Fruit fly (Drosophila melanogaster): Measurements from ENCODE around the gene ATPsynbetaL.
A peak's percentile ranks its signal among the peaks of the same experiment; 100 is the strongest.

ATPsynbetaL gene

dm6 chr3L:16113607-16114337 lies 16.1 kb downstream of the ATPsynbetaL start:
- peak; percentile 61; the same call in 1 of the 3 replicates for TF ChIP-seq Mrtf (GFP tag; IDR thresholded peaks at IDR 0.05)
- no peak for TF ChIP-seq jing (GFP tag; optimal IDR thresholded peaks at IDR 0.05)
- 0 out of 2 replicates have a peak, but pooled peaks have one; percentile 54 for TF ChIP-seq CG14667 (GFP tag; IDR thresholded peaks at IDR 0.05)
- TF ChIP-seq bigmax (GFP tag; optimal IDR thresholded peaks at IDR 0.05): peak; percentile 50
- TF ChIP-seq Hr51 (GFP tag; optimal IDR thresholded peaks at IDR 0.05): peak in 1 of 2 experiments; percentile 76
- TF ChIP-seq CG9797 (GFP tag; optimal IDR thresholded peaks at IDR 0.05): no peak
- TF ChIP-seq ato (GFP tag; IDR thresholded peaks at IDR 0.05; ENCODE audit: partially characterized antibody): peak; percentile 50; the same call in 1 of the 2 replicates
- peak; percentile 46 for TF ChIP-seq Dref (GFP tag; IDR thresholded peaks at IDR 0.05)
- peak; percentile 83 for TF ChIP-seq zfh1 (GFP tag; IDR thresholded peaks at IDR 0.05)
- peak; percentile 81 for TF ChIP-seq CG16863 (GFP tag; optimal IDR thresholded peaks at IDR 0.05)
- no peak for TF ChIP-seq MTF-1 (GFP tag; optimal IDR thresholded peaks at IDR 0.05; ENCODE audit: borderline replicate concordance)
- peak; percentile 77 for TF ChIP-seq amos (GFP tag; IDR thresholded peaks at IDR 0.05; ENCODE audit: partially characterized antibody)
- peak; percentile 78 for TF ChIP-seq Dek (tag; optimal IDR thresholded peaks at IDR 0.05)
- TF ChIP-seq disco-r (GFP tag; optimal IDR thresholded peaks at IDR 0.05): peak; percentile 69
- TF ChIP-seq Jarid2 (GFP tag; optimal IDR thresholded peaks at IDR 0.05): no peak
- TF ChIP-seq CG8281 (tag; optimal IDR thresholded peaks at IDR 0.05): no peak
- peak; percentile 43; the same call in 1 of the 2 replicates for TF ChIP-seq CG10321 (GFP tag; IDR thresholded peaks at IDR 0.05)
- TF ChIP-seq CG15601 (tag; optimal IDR thresholded peaks at IDR 0.05): peak; percentile 70
- 0 out of 2 replicates have a peak, but pooled peaks have one; percentile 65 for TF ChIP-seq CG11085 (GFP tag; IDR thresholded peaks at IDR 0.05)
- no peak for TF ChIP-seq hb (GFP tag; IDR thresholded peaks at IDR 0.05; ENCODE audit: partially characterized antibody)
- TF ChIP-seq gem (tag; optimal IDR thresholded peaks at IDR 0.05): no peak
- TF ChIP-seq dati (GFP tag; IDR thresholded peaks at IDR 0.05): peak; percentile 30; the same call in 1 of the 2 replicates
- TF ChIP-seq CG9437 (GFP tag; optimal IDR thresholded peaks at IDR 0.05): peak; percentile 63
- peak; percentile 82; the same call in 1 of the 2 replicates for TF ChIP-seq lmd (GFP tag; IDR thresholded peaks at IDR 0.05)
- TF ChIP-seq chinmo (GFP tag; IDR thresholded peaks at IDR 0.05; ENCODE audit: partially characterized antibody): peak; percentile 79; the same call in 2 of the 4 replicates
- TF ChIP-seq Drgx (GFP tag; IDR thresholded peaks at IDR 0.05): peak; percentile 91
- TF ChIP-seq gce (GFP tag; IDR thresholded peaks at IDR 0.05): peak; percentile 53; the same call in 1 of the 3 replicates
- TF ChIP-seq CG2199 (GFP tag; IDR thresholded peaks at IDR 0.05): peak; percentile 78; the same call in 2 of the 3 replicates
- peak; percentile 92 for TF ChIP-seq CG13624 (GFP tag; optimal IDR thresholded peaks at IDR 0.05)
- peak; percentile 89 for TF ChIP-seq CG9727 (GFP tag; optimal IDR thresholded peaks at IDR 0.05)
- peak; percentile 52 for TF ChIP-seq inv (GFP tag; IDR thresholded peaks at IDR 0.05; ENCODE audit: partially characterized antibody)
- TF ChIP-seq CG5245 (GFP tag; optimal IDR thresholded peaks at IDR 0.05): peak; percentile 59
- TF ChIP-seq Oaz (GFP tag; IDR thresholded peaks at IDR 0.05): no peak; the same call in 1 of the 2 replicates
- no peak for TF ChIP-seq Lpt (GFP tag; optimal IDR thresholded peaks at IDR 0.05)
- peak; percentile 48 for TF ChIP-seq CrebB (tag; optimal IDR thresholded peaks at IDR 0.05)
- TF ChIP-seq CG3847 (GFP tag; IDR thresholded peaks at IDR 0.05): peak; percentile 89
- peak; percentile 66 for TF ChIP-seq D19A (tag; optimal IDR thresholded peaks at IDR 0.05)
- TF ChIP-seq CG31365 (tag; optimal IDR thresholded peaks at IDR 0.05): peak; percentile 69
- peak; percentile 34 for TF ChIP-seq Usf (GFP tag; optimal IDR thresholded peaks at IDR 0.05)
- peak; percentile 86 for TF ChIP-seq unpg (GFP tag; optimal IDR thresholded peaks at IDR 0.05)
- TF ChIP-seq CG4730 (GFP tag; IDR thresholded peaks at IDR 0.05): peak; percentile 52; the same call in 1 of the 2 replicates
- TF ChIP-seq peb (GFP tag; IDR thresholded peaks at IDR 0.05): peak; percentile 50; the same call in 1 of the 2 replicates
- TF ChIP-seq slou (GFP tag; optimal IDR thresholded peaks at IDR 0.05): peak; percentile 32
- peak; percentile 66 for TF ChIP-seq dmrt11E (tag; optimal IDR thresholded peaks at IDR 0.05)
- TF ChIP-seq Mad (GFP tag; optimal IDR thresholded peaks at IDR 0.05): peak; percentile 81
- no peak for TF ChIP-seq Sox102F (GFP tag; optimal IDR thresholded peaks at IDR 0.05)
- TF ChIP-seq da (GFP tag; optimal IDR thresholded peaks at IDR 0.05): no peak
- TF ChIP-seq Bteb2 (GFP tag; optimal IDR thresholded peaks at IDR 0.05): peak; percentile 73

All from whole organism, embryonic.